Worm (Caenorhabditis elegans): ENCODE results near the gene tsp-18.
A peak's percentile ranks its signal among the peaks of the same experiment; 100 is the strongest.

ce11 chrII:5871508-5871907 is 32.8 kb upstream of the tsp-18 start:
- no peak for TF ChIP-seq nhr-12 (tag; optimal IDR thresholded peaks at IDR 0.05)
- TF ChIP-seq nhr-76 (tag; optimal IDR thresholded peaks at IDR 0.05), result no peak
- peak; percentile 36 for TF ChIP-seq ces-1 (GFP tag; optimal IDR thresholded peaks at IDR 0.05)
- no peak for TF ChIP-seq lin-13 (tag; optimal IDR thresholded peaks at IDR 0.05)
- TF ChIP-seq unc-120 (tag; optimal IDR thresholded peaks at IDR 0.05; ENCODE audit: poor library complexity, severe bottlenecking), result no peak
- no peak for TF ChIP-seq ztf-11 (tag; optimal IDR thresholded peaks at IDR 0.05)
- TF ChIP-seq unc-62 (GFP tag; optimal IDR thresholded peaks at IDR 0.05), result no peak
- no peak for TF ChIP-seq ceh-83 (GFP tag; optimal IDR thresholded peaks at IDR 0.05)
- no peak for TF ChIP-seq ceh-43 (GFP tag; optimal IDR thresholded peaks at IDR 0.05)
- no peak for TF ChIP-seq snpc-4 (tag; optimal IDR thresholded peaks at IDR 0.05)
- TF ChIP-seq ceh-39 (tag; optimal IDR thresholded peaks at IDR 0.05), result no peak
- TF ChIP-seq pha-4 (tag; optimal IDR thresholded peaks at IDR 0.05), result no peak
- TF ChIP-seq elt-3 (tag; optimal IDR thresholded peaks at IDR 0.05), result no peak
- no peak for TF ChIP-seq unc-39 (tag; optimal IDR thresholded peaks at IDR 0.05)

Data from whole organism, mixed stage, embryonic.